Worm (Caenorhabditis elegans): ENCODE results near the gene Y39B6A.25.

Gene Y39B6A.25

DNA sequence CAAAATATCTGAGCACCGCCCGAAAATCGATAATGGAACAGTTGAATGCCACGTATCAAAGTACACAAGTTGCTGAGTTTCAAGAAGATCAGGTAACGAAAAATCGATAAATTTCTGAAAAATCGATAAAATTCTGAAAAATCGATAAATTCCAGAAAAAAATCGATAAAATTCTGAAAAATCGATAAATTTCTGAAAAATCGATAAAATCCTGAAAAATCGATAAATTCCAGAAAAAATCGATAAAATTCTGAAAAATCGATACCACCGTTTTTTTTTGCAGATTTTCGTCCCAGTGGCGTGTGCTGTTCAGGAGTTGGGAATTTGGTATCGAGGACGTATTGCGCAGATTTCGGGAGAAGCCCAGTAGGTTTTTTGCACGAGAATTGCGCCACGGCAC is 1.1 kb downstream of the Y39B6A.25 start:
- TF ChIP-seq aha-1 (tag) (peak; percentile 45), zfp-3 (GFP tag; conservative IDR thresholded peaks at IDR 0.05) (no peak), ceh-28 (tag; optimal IDR thresholded peaks at IDR 0.05) (peak; percentile 97), hlh-30 (tag; optimal IDR thresholded peaks at IDR 0.05; ENCODE audit: insufficient read depth) (no peak)

ce11 chrV:19031456-19031855 is 5.2 kb downstream of the Y39B6A.25 start, which contains the start of gene Y39B6A.27:
Y39B6A.27 (plus strand) TSS chrV:19031756.
- TF ChIP-seq php-3 (GFP tag; IDR thresholded peaks at IDR 0.05) (no peak), mes-2 (tag; optimal IDR thresholded peaks at IDR 0.05; ENCODE audit: poor library complexity, severe bottlenecking) (no peak), Y105C5A.15 (GFP tag; IDR thresholded peaks at IDR 0.05) (no peak), aha-1 (tag) (no peak), mep-1 (tag; optimal IDR thresholded peaks at IDR 0.05) (no peak), hlh-11 (tag; optimal IDR thresholded peaks at IDR 0.05) (no peak), nhr-41 (GFP tag; IDR thresholded peaks at IDR 0.05) (no peak)

ce11 chrV:19036061-19036460 is 9.8 kb downstream of the Y39B6A.25 start:
- TF ChIP-seq ceh-28 (tag; optimal IDR thresholded peaks at IDR 0.05) (peak; percentile 81), egl-43 (GFP tag; IDR thresholded peaks at IDR 0.05) (no peak), F44E2.7 (GFP tag; IDR thresholded peaks at IDR 0.05) (no peak)

ce11 chrV:19037222-19037621 is 11.0 kb downstream of the Y39B6A.25 start, which contains the start of gene asp-17:
asp-17 (minus strand) TSS chrV:19037322.
- TF ChIP-seq nhr-41 (GFP tag; IDR thresholded peaks at IDR 0.05) (no peak), saeg-2 (GFP tag; IDR thresholded peaks at IDR 0.05) (no peak), zip-2 (tag; optimal IDR thresholded peaks at IDR 0.05) (no peak), set-16 (GFP tag; IDR thresholded peaks at IDR 0.05) (no peak), nhr-111 (GFP tag; optimal IDR thresholded peaks at IDR 0.05) (no peak), lin-15B (tag; optimal IDR thresholded peaks at IDR 0.05) (no peak), Y75B8A.6 (GFP tag; IDR thresholded peaks at IDR 0.05) (no peak), jun-1 (tag; optimal IDR thresholded peaks at IDR 0.05) (no peak), egl-43 (GFP tag; IDR thresholded peaks at IDR 0.05) (no peak), dve-1 (tag; optimal IDR thresholded peaks at IDR 0.05; ENCODE audit: insufficient read depth) (no peak), nhr-76 (tag; optimal IDR thresholded peaks at IDR 0.05) (no peak), ceh-32 (tag; optimal IDR thresholded peaks at IDR 0.05; ENCODE audit: poor library complexity) (no peak), mxl-2 (GFP tag; conservative IDR thresholded peaks at IDR 0.05) (no peak), unc-130 (GFP tag; optimal IDR thresholded peaks at IDR 0.05) (no peak), pqm-1 (tag; optimal IDR thresholded peaks at IDR 0.05) (no peak)

- TF ChIP-seq set-16 (GFP tag; IDR thresholded peaks at IDR 0.05) (peak; percentile 58), nhr-25 (tag; optimal IDR thresholded peaks at IDR 0.05; ENCODE audit: borderline replicate concordance, insufficient read depth) (no peak), madf-9 (GFP tag; conservative IDR thresholded peaks at IDR 0.05) (no peak)
Observed at ce11 chrV:19042256-19042655, 16.0 kb downstream of the Y39B6A.25 start, which contains the start of gene asp-16. asp-16 (minus strand) TSS chrV:19042605.

- no peak for TF ChIP-seq ztf-7 (tag; optimal IDR thresholded peaks at IDR 0.05)
- TF ChIP-seq nhr-42 (GFP tag; IDR thresholded peaks at IDR 0.05): no peak
- TF ChIP-seq D1046.2 (GFP tag; IDR thresholded peaks at IDR 0.05): no peak
- no peak for TF ChIP-seq zag-1 (tag; optimal IDR thresholded peaks at IDR 0.05)
- no peak for TF ChIP-seq rbr-2 (tag; optimal IDR thresholded peaks at IDR 0.05)
- no peak for TF ChIP-seq hmg-1.1 (GFP tag; IDR thresholded peaks at IDR 0.05)
- TF ChIP-seq lin-15B (tag; optimal IDR thresholded peaks at IDR 0.05): no peak
- no peak for TF ChIP-seq jun-1 (tag; optimal IDR thresholded peaks at IDR 0.05)
- no peak for TF ChIP-seq daf-12 (tag; optimal IDR thresholded peaks at IDR 0.05)
- TF ChIP-seq Y5F2A.4 (GFP tag; optimal IDR thresholded peaks at IDR 0.05): no peak
- no peak for TF ChIP-seq F26F4.8 (GFP tag; conservative IDR thresholded peaks at IDR 0.05)
- no peak for TF ChIP-seq daf-16 (GFP tag; optimal IDR thresholded peaks at IDR 0.05)
- no peak for TF ChIP-seq daf-16 (tag; optimal IDR thresholded peaks at IDR 0.05)
- TF ChIP-seq ceh-32 (tag; optimal IDR thresholded peaks at IDR 0.05; ENCODE audit: poor library complexity): no peak
Observed at ce11 chrV:19044753-19045152, 18.5 kb downstream of the Y39B6A.25 start, which contains the start of gene asp-15. asp-15 (minus strand) TSS chrV:19044853.

Data from whole organism, L4 larva.